Worm (Caenorhabditis elegans): ENCODE data around the gene puf-6.

The puf-6 gene

DNA sequence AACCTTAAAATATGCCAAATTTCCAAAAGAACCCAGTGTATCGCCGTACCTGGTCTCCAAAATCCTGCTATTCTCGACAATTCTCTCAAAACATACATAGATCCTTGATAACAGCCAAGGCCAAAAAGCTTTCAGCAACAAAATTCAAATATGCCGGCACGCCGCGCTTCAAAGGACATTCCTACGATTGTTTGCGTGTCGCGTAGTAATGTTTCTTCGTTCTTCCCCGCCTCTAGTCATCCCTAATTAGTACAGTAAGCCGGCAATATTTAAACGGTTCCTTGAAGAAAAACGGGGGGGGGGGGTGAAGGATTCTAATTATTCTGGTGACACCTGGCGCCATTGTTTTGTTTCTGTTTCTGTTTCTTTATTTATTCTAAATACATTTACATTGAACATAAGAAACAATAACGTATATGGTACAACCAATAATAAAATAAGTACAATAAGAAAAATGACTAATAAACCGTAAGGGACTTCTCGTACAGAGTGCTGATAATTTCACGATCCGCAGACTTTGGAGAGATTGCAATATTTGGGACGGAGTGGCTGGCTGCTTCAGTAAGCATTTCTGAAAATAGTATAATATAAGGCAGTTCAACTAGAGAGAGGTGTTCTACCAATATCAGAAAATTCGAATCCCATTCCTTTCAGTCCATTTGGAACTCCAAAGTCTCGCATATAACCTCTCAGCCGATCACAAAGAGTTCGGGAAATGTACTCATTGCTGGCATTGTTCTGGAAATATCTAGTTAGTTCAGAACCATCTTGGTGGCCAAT, 49.0 kb downstream of the puf-6 start:
- TF ChIP-seq tra-4 (tag; optimal IDR thresholded peaks at IDR 0.05) (no peak), aly-1 (tag; optimal IDR thresholded peaks at IDR 0.05) (no peak), hmbx-1 (tag; optimal IDR thresholded peaks at IDR 0.05) (no peak), sea-1 (GFP tag; conservative IDR thresholded peaks at IDR 0.05) (no peak), scrt-1 (GFP tag; IDR thresholded peaks at IDR 0.05) (no peak), hnd-1 (tag; optimal IDR thresholded peaks at IDR 0.05) (no peak), hmg-4 (GFP tag; optimal IDR thresholded peaks at IDR 0.05) (no peak), F13C5.2 (tag; optimal IDR thresholded peaks at IDR 0.05) (no peak), pes-1 (GFP tag; IDR thresholded peaks at IDR 0.05) (no peak), ama-1 (optimal IDR thresholded peaks at IDR 0.05) (no peak), ceh-13 (GFP tag; optimal IDR thresholded peaks at IDR 0.05) (no peak), B0310.2 (tag; optimal IDR thresholded peaks at IDR 0.05) (no peak), tbx-11 (GFP tag; IDR thresholded peaks at IDR 0.05) (no peak), flt-1 (GFP tag; IDR thresholded peaks at IDR 0.05) (no peak)

DNA sequence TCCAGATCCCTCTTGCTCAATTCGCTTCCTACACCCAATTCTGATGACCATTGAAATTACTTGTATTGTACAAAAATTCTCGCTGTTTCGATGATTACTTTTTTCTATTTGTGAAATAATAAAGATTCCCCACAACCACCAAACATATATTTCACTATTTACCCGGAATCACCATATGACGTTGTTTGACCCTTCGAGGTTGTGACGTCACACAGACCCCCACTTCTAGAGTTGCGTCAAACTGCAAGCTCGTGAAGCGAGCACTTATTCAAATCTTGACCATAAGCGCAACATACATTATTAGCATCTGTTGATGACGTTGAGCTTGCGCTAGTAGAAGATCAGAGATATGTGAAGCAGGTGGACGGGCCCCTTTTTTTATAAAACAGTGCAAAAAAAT, 50.3 kb downstream of the puf-6 start:
- no peak for TF ChIP-seq tbx-11 (GFP tag; IDR thresholded peaks at IDR 0.05)
- no peak for TF ChIP-seq B0310.2 (tag; optimal IDR thresholded peaks at IDR 0.05)
- no peak for TF ChIP-seq sea-1 (GFP tag; conservative IDR thresholded peaks at IDR 0.05)
- peak; percentile 61 for TF ChIP-seq ama-1 (optimal IDR thresholded peaks at IDR 0.05)

DNA sequence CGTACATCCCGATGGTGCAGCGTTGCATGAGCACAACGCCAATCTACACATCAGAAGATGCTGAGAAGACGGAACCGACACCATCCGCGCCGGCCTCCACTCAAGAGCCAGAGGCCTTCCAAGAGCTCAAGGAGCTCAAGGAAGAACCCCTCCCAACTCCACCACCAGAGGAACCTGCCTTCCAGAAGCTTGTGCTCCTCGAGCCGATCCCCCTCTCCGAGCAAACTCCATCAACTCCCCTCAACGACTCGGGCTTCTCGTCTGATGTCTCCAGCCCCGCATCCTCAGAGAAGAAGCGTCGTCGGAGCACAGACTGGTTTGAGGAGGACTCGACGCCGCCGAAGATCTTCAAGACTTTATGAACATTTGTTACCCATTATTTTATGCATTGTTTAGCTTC, 51.1 kb downstream of the puf-6 start:
- no peak for TF ChIP-seq scrt-1 (GFP tag; IDR thresholded peaks at IDR 0.05)

DNA sequence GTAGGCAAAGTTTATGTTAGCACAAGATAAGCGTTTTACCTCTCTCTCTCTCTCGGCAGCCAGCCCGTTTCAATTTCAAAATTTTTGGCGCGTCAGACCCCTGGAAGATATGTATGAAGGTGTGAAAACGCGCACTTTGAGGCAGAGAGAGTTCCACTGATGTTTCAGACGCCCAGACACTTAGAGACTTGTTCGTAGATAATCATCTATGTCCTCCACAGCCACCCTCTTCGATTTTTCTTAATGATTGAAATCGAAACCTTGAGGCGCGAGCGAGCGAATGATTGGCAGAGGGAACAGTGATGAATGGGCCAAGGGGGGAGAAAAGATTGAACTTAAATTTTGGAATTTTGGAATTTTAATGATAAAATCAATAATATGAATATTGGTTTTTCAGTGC, 51.7 kb downstream of the puf-6 start:
- TF ChIP-seq pes-1 (GFP tag; IDR thresholded peaks at IDR 0.05) (no peak), sea-1 (GFP tag; conservative IDR thresholded peaks at IDR 0.05) (no peak), aly-1 (tag; optimal IDR thresholded peaks at IDR 0.05) (no peak), tra-4 (tag; optimal IDR thresholded peaks at IDR 0.05) (no peak), tbx-11 (GFP tag; IDR thresholded peaks at IDR 0.05) (no peak), scrt-1 (GFP tag; IDR thresholded peaks at IDR 0.05) (no peak), hmbx-1 (tag; optimal IDR thresholded peaks at IDR 0.05) (no peak), F13C5.2 (tag; optimal IDR thresholded peaks at IDR 0.05) (no peak), B0310.2 (tag; optimal IDR thresholded peaks at IDR 0.05) (no peak), hnd-1 (tag; optimal IDR thresholded peaks at IDR 0.05) (no peak), ceh-13 (GFP tag; optimal IDR thresholded peaks at IDR 0.05) (no peak), flt-1 (GFP tag; IDR thresholded peaks at IDR 0.05) (no peak), ets-7 (tag; optimal IDR thresholded peaks at IDR 0.05) (no peak), ama-1 (optimal IDR thresholded peaks at IDR 0.05) (no peak), tbx-37 (GFP tag; conservative IDR thresholded peaks at IDR 0.05) (no peak), ceh-36 (tag; optimal IDR thresholded peaks at IDR 0.05) (no peak), hmg-4 (GFP tag; optimal IDR thresholded peaks at IDR 0.05) (no peak)

DNA sequence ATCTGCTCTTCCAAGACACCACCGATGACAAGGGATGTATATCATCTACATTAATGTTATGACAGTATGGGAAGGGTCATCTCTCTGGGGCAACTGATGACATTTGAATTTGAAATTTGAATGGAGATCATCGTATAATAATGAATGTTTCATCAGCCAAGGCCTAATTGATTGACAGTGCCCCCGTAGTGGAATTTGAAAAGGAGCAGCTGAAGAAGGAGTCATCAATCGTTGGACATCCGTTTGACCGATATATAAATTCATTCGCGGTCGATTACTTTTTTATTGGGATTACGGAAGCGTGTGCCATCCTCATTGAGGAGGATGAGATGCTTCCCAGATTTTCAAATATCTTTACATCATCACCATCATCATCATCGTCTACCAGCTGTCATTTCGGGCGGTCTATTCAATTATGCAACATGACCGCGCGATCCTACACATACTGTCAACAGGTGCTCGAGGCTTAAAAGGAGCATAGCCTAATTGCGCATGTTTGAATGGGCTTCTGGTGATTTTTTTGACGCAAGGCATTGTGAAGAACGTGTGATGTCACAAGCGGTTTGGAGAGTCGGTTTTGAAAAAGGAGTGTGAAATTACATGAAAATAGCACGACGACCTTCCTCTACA, 52.2 kb downstream of the puf-6 start:
- TF ChIP-seq ets-7 (tag; optimal IDR thresholded peaks at IDR 0.05) (no peak), ceh-13 (GFP tag; optimal IDR thresholded peaks at IDR 0.05) (no peak), tbx-11 (GFP tag; IDR thresholded peaks at IDR 0.05) (no peak), hmg-4 (GFP tag; optimal IDR thresholded peaks at IDR 0.05) (no peak), flt-1 (GFP tag; IDR thresholded peaks at IDR 0.05) (no peak), ceh-36 (tag; optimal IDR thresholded peaks at IDR 0.05) (no peak), hmbx-1 (tag; optimal IDR thresholded peaks at IDR 0.05) (no peak), tra-4 (tag; optimal IDR thresholded peaks at IDR 0.05) (no peak), pes-1 (GFP tag; IDR thresholded peaks at IDR 0.05) (no peak), scrt-1 (GFP tag; IDR thresholded peaks at IDR 0.05) (no peak), sea-1 (GFP tag; conservative IDR thresholded peaks at IDR 0.05) (no peak), aly-1 (tag; optimal IDR thresholded peaks at IDR 0.05) (no peak), B0310.2 (tag; optimal IDR thresholded peaks at IDR 0.05) (no peak)

DNA sequence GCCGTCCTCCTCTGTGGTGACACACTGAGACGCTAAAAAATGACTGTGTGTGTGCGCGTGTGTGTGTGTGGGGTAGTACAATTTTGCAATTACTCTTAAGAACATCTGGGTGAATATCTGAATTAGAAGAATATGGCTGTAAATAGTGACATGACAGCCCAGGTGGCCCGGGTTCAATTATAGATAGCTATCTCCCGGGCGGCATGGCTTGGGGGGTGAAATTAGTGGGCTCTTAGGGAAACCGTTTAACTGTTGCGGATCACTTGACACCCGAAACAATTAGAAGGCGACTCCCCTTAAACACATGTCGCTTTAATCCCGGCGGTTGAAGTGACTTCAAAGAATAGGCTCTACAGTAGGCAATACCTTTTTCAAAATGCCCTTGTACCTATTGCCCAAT, 53.1 kb downstream of the puf-6 start:
- TF ChIP-seq tbx-11 (GFP tag; IDR thresholded peaks at IDR 0.05): no peak
- TF ChIP-seq hnd-1 (tag; optimal IDR thresholded peaks at IDR 0.05): no peak
- no peak for TF ChIP-seq ets-7 (tag; optimal IDR thresholded peaks at IDR 0.05)
- no peak for TF ChIP-seq tbx-37 (GFP tag; conservative IDR thresholded peaks at IDR 0.05)
- no peak for TF ChIP-seq scrt-1 (GFP tag; IDR thresholded peaks at IDR 0.05)
- TF ChIP-seq tra-4 (tag; optimal IDR thresholded peaks at IDR 0.05): no peak
- no peak for TF ChIP-seq pes-1 (GFP tag; IDR thresholded peaks at IDR 0.05)
- TF ChIP-seq hmg-4 (GFP tag; optimal IDR thresholded peaks at IDR 0.05): no peak
- no peak for TF ChIP-seq flt-1 (GFP tag; IDR thresholded peaks at IDR 0.05)
- TF ChIP-seq sea-1 (GFP tag; conservative IDR thresholded peaks at IDR 0.05): no peak
- no peak for TF ChIP-seq ceh-36 (tag; optimal IDR thresholded peaks at IDR 0.05)
- no peak for TF ChIP-seq ceh-13 (GFP tag; optimal IDR thresholded peaks at IDR 0.05)
- no peak for TF ChIP-seq F13C5.2 (tag; optimal IDR thresholded peaks at IDR 0.05)
- TF ChIP-seq ama-1 (optimal IDR thresholded peaks at IDR 0.05): no peak
- no peak for TF ChIP-seq B0310.2 (tag; optimal IDR thresholded peaks at IDR 0.05)
- TF ChIP-seq hmbx-1 (tag; optimal IDR thresholded peaks at IDR 0.05): no peak
